Worm (Caenorhabditis elegans) whole organism, L2 larva: Measurements from ENCODE around the gene C16D9.3.

ENCODE experiments used
- ama-1 ChIP-seq: fragments of 150-350 bp; optimal IDR thresholded peaks from 2 replicates; lab custom pipeline; 2018; ENCODE audit warnings: inconsistent platforms
- dmd-4 ChIP-seq: sonication (generic microtip); optimal IDR thresholded peaks from 2 replicates; lab custom pipeline; 2017; ENCODE audit warnings: missing biosample characterization, missing genetic modification characterization
- egl-27 ChIP-seq: sonication (generic microtip); optimal IDR thresholded peaks from 3 replicates; lab custom pipeline; 2017; ENCODE audit warnings: missing biosample characterization, missing genetic modification reagents, missing genetic modification characterization
- elt-3 ChIP-seq: sonication (generic microtip); optimal IDR thresholded peaks from 2 replicates; lab custom pipeline; 2017; ENCODE audit warnings: missing biosample characterization, missing genetic modification characterization
- gmeb-1 ChIP-seq: fragments of 150-350 bp; optimal IDR thresholded peaks from 2 replicates; lab custom pipeline; 2014; ENCODE audit warnings: missing biosample characterization, missing genetic modification characterization
- lin-13 ChIP-seq: fragments of 150-350 bp; optimal IDR thresholded peaks from 2 replicates; lab custom pipeline; 2014; ENCODE audit warnings: missing biosample characterization, missing genetic modification reagents, missing genetic modification characterization
- lin-39 ChIP-seq: fragments of 150-350 bp; optimal IDR thresholded peaks from 2 replicates; lab custom pipeline; 2014; ENCODE audit warnings: missing biosample characterization, missing genetic modification reagents, missing genetic modification characterization
- mdl-1 ChIP-seq, 2 experiments: fragments of 150-350 bp in 1 of 2; sonication (generic microtip) in 1 of 2; optimal IDR thresholded peaks; 2 replicates each; lab custom pipeline; 2017; ENCODE audit warnings: missing biosample characterization in 2 of 2, missing genetic modification characterization in 2 of 2
- nhr-237 ChIP-seq: fragments of 150-350 bp; optimal IDR thresholded peaks from 2 replicates; lab custom pipeline; 2014; ENCODE audit warnings: missing biosample characterization, missing genetic modification characterization
- nhr-25 ChIP-seq: fragments of 150-350 bp; sonication (generic microtip); optimal IDR thresholded peaks from 3 replicates; lab custom pipeline; 2014; ENCODE audit warnings: missing biosample characterization, missing genetic modification characterization
- skn-1 ChIP-seq: sonication (generic microtip); optimal IDR thresholded peaks from 2 replicates; lab custom pipeline; 2017; ENCODE audit warnings: missing biosample characterization, missing genetic modification characterization
- unc-39 ChIP-seq: fragments of 150-350 bp; optimal IDR thresholded peaks from 2 replicates; lab custom pipeline; 2014; ENCODE audit warnings: missing biosample characterization, missing genetic modification characterization
- unc-55 ChIP-seq: fragments of 150-350 bp; sonication (generic microtip); optimal IDR thresholded peaks from 3 replicates; lab custom pipeline; 2014; ENCODE audit warnings: missing biosample characterization, missing genetic modification reagents, missing genetic modification characterization
- unc-62 ChIP-seq: fragments of 150-350 bp; optimal IDR thresholded peaks from 2 replicates; lab custom pipeline; 2014; ENCODE audit warnings: missing biosample characterization, missing genetic modification reagents, missing genetic modification characterization

DNA sequence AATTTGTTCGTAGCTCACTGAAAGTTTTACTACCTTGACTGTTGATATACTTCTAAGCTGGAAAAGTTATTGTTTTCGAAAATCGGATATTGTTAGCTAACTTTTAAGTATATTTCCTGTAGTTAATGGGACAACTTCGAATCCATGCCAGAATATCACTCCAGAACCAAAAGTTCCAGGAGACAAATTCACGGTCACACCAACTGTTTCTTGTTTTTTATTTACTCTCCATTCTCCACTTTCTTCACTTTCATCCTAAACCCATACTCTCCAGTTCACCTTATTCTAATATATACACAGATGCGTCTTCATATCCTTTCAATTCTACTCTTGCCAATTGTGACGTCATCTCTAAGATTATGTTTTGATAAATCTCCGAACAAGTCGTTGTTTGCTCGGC is 19.2 kb upstream of the C16D9.3 start, which contains the start of gene C16D9.1:
- TF ChIP-seq unc-55 (GFP tag; lab: Kevin White, UChicago) = no peak
- TF ChIP-seq mdl-1 (tag; optimal IDR thresholded peaks at IDR 0.05; lab: Kevin White, UChicago) = no peak
- TF ChIP-seq unc-62 (GFP tag; lab: Kevin White, UChicago) = no peak
- no peak for TF ChIP-seq nhr-237 (tag; lab: Kevin White, UChicago)
- TF ChIP-seq elt-3 = no peak
- no peak for TF ChIP-seq gmeb-1 (tag; lab: Kevin White, UChicago)
- TF ChIP-seq skn-1 (tag; lab: Kevin White, UChicago) = no peak
- no peak for TF ChIP-seq nhr-25 (tag; lab: Kevin White, UChicago)
- no peak for TF ChIP-seq lin-13 (GFP tag; lab: Kevin White, UChicago)
- TF ChIP-seq dmd-4 (tag; lab: Kevin White, UChicago) = no peak
- no peak for TF ChIP-seq egl-27 (tag; lab: Kevin White, UChicago)
- no peak for TF ChIP-seq lin-39
- no peak for TF ChIP-seq unc-39 (tag; lab: Kevin White, UChicago)
- TF ChIP-seq ama-1 (lab: Kevin White, UChicago) = no peak
